Worm (Caenorhabditis elegans): Measurements from ENCODE around the gene T14B4.1.

- TF ChIP-seq F13C5.2 (tag; optimal IDR thresholded peaks at IDR 0.05) (no peak), aly-1 (tag; optimal IDR thresholded peaks at IDR 0.05) (no peak), hnd-1 (tag; optimal IDR thresholded peaks at IDR 0.05) (no peak), ama-1 (optimal IDR thresholded peaks at IDR 0.05) (no peak), scrt-1 (GFP tag; IDR thresholded peaks at IDR 0.05) (no peak), flt-1 (GFP tag; IDR thresholded peaks at IDR 0.05) (no peak)
Measured at ce11 chrII:6705593-6706228, 31.0 kb upstream of the T14B4.1 start, which contains the start of gene rpy-1.
